Fruit fly (Drosophila melanogaster) whole organism, embryonic: ENCODE results near the gene PMP34.
A peak's percentile ranks its signal among the peaks of the same experiment; 100 is the strongest.

Experiments
- Adf1 ChIP-seq: fragments of 200-800 bp; sonication (Bioruptor generic); IDR thresholded peaks from 2 replicates; pipeline ENCODE4 v1.3.6; 2022; ENCODE audit warnings: missing biosample characterization, missing genetic modification characterization
- BEAF-32 ChIP-seq: fragments of 200-800 bp; sonication (Bioruptor generic); optimal IDR thresholded peaks from 3 replicates; lab custom pipeline; 2017; ENCODE audit warnings: missing biosample characterization, missing genetic modification characterization, mild to moderate bottlenecking, moderate library complexity, missing genetic modification reagents
- CG10267 ChIP-seq: fragments of 200-800 bp; sonication (Bioruptor generic); optimal IDR thresholded peaks from 2 replicates; lab custom pipeline; 2018; ENCODE audit warnings: missing biosample characterization, mild to moderate bottlenecking, missing genetic modification characterization, moderate library complexity
- CG10274 ChIP-seq: fragments of 200-800 bp; sonication (Bioruptor generic); optimal IDR thresholded peaks from 3 replicates; lab custom pipeline; 2017; ENCODE audit warnings: missing biosample characterization, mild to moderate bottlenecking, missing genetic modification characterization
- CG10462 ChIP-seq: fragments of 200-800 bp; sonication (Bioruptor generic); optimal IDR thresholded peaks from 2 replicates; lab custom pipeline; 2016; ENCODE audit warnings: missing biosample characterization, missing genetic modification characterization
- CG12219 ChIP-seq: fragments of 200-800 bp; sonication (Bioruptor generic); optimal IDR thresholded peaks from 3 replicates; lab custom pipeline; 2018; ENCODE audit warnings: missing biosample characterization, mild to moderate bottlenecking, missing genetic modification characterization
- CG1233 ChIP-seq: fragments of 200-800 bp; sonication (Bioruptor generic); optimal IDR thresholded peaks from 4 replicates; lab custom pipeline; 2018; ENCODE audit warnings: missing biosample characterization, mild to moderate bottlenecking, missing genetic modification characterization
- CG12769 ChIP-seq: fragments of 200-800 bp; sonication (Bioruptor generic); optimal IDR thresholded peaks from 2 replicates; lab custom pipeline; 2019; ENCODE audit warnings: missing biosample characterization, mild to moderate bottlenecking, missing genetic modification characterization, moderate library complexity
- CG12942 ChIP-seq: fragments of 200-800 bp; sonication (Bioruptor generic); optimal IDR thresholded peaks from 3 replicates; lab custom pipeline; 2016; ENCODE audit warnings: missing biosample characterization, missing genetic modification characterization
- CG14014 ChIP-seq: fragments of 200-800 bp; sonication (Bioruptor generic); IDR thresholded peaks from 2 replicates; pipeline ENCODE4 v1.3.6; 2022; ENCODE audit warnings: missing biosample characterization, missing genetic modification characterization
- CG14667 ChIP-seq: fragments of 200-800 bp; sonication (Bioruptor generic); IDR thresholded peaks from 2 replicates; pipeline ENCODE4 v1.3.6; 2022; ENCODE audit warnings: missing biosample characterization, missing genetic modification characterization
- CG15269 ChIP-seq: fragments of 200-800 bp; sonication (Bioruptor generic); optimal IDR thresholded peaks from 2 replicates; lab custom pipeline; 2018; ENCODE audit warnings: missing biosample characterization, mild to moderate bottlenecking, missing genetic modification characterization, moderate library complexity
- CG16863 ChIP-seq: fragments of 200-800 bp; sonication (Bioruptor generic); optimal IDR thresholded peaks from 3 replicates; lab custom pipeline; 2016; ENCODE audit warnings: missing biosample characterization, missing genetic modification characterization
- CG17359 ChIP-seq: fragments of 200-800 bp; sonication (Bioruptor generic); optimal IDR thresholded peaks from 3 replicates; lab custom pipeline; 2018; ENCODE audit warnings: missing biosample characterization, mild to moderate bottlenecking, missing genetic modification characterization, moderate library complexity
- CG1832 ChIP-seq: fragments of 200-800 bp; sonication (Bioruptor generic); optimal IDR thresholded peaks from 2 replicates; lab custom pipeline; 2017; ENCODE audit warnings: missing biosample characterization, mild to moderate bottlenecking, missing genetic modification characterization, inconsistent platforms
- CG5953 ChIP-seq: fragments of 200-800 bp; sonication (Bioruptor generic); IDR thresholded peaks from 2 replicates; pipeline ENCODE4 v1.3.6; 2022; ENCODE audit warnings: missing biosample characterization, missing genetic modification characterization
- CG6689 ChIP-seq: fragments of 200-800 bp; sonication (Bioruptor generic); IDR thresholded peaks from 2 replicates; pipeline ENCODE4 v1.3.6; 2022; ENCODE audit warnings: missing biosample characterization, missing genetic modification characterization
- CG6765 ChIP-seq: fragments of 200-800 bp; sonication (Bioruptor generic); optimal IDR thresholded peaks from 3 replicates; lab custom pipeline; 2017; ENCODE audit warnings: missing biosample characterization, mild to moderate bottlenecking, missing genetic modification characterization
- CG7987 ChIP-seq: fragments of 200-800 bp; sonication (Bioruptor generic); optimal IDR thresholded peaks from 2 replicates; lab custom pipeline; 2018; ENCODE audit warnings: missing biosample characterization, mild to moderate bottlenecking, missing genetic modification characterization, moderate library complexity
- D19A ChIP-seq: fragments of 200-800 bp; optimal IDR thresholded peaks from 3 replicates; lab custom pipeline; 2019; ENCODE audit warnings: missing biosample characterization, mild to moderate bottlenecking, missing genetic modification characterization, moderate library complexity
- Deaf1 ChIP-seq: fragments of 200-800 bp; optimal IDR thresholded peaks from 3 replicates; lab custom pipeline; 2019; ENCODE audit warnings: missing biosample characterization, mild to moderate bottlenecking, missing genetic modification characterization, moderate library complexity
- Doc2 ChIP-seq: fragments of 200-800 bp; sonication (Bioruptor generic); IDR thresholded peaks from 2 replicates; pipeline ENCODE4 v1.3.6; 2022; ENCODE audit warnings: missing biosample characterization, missing genetic modification characterization
- Eip74EF ChIP-seq, 2 experiments: fragments of 200-800 bp in 1 of 2; fragments of >200 bp in 1 of 2; sonication (Bioruptor generic) in 1 of 2; optimal IDR thresholded peaks; 2 replicates each; lab custom pipeline; 2017 to 2019; ENCODE audit warnings: missing biosample characterization in 2 of 2, missing genetic modification characterization in 2 of 2, mild to moderate bottlenecking in 1 of 2, moderate library complexity in 1 of 2
- HLH3B ChIP-seq: fragments of 200-800 bp; sonication (Bioruptor generic); IDR thresholded peaks from 2 replicates; pipeline ENCODE4 v1.3.6; 2022; ENCODE audit warnings: missing biosample characterization, missing genetic modification characterization
- HLH54F ChIP-seq: fragments of 200-800 bp; sonication (Bioruptor generic); optimal IDR thresholded peaks from 3 replicates; lab custom pipeline; 2016; ENCODE audit warnings: missing biosample characterization, missing genetic modification characterization
- Hand ChIP-seq: fragments of 200-800 bp; sonication (Bioruptor generic); optimal IDR thresholded peaks from 2 replicates; lab custom pipeline; 2017; ENCODE audit warnings: mild to moderate bottlenecking, missing biosample characterization, missing genetic modification reagents, missing genetic modification characterization
- Hr3 ChIP-seq: fragments of 200-800 bp; sonication (Bioruptor generic); optimal IDR thresholded peaks from 3 replicates; lab custom pipeline; 2016; ENCODE audit warnings: missing biosample characterization, missing genetic modification characterization
- Nf-YC ChIP-seq: fragments of 200-800 bp; optimal IDR thresholded peaks from 3 replicates; lab custom pipeline; 2019; ENCODE audit warnings: missing biosample characterization, mild to moderate bottlenecking, missing genetic modification characterization, moderate library complexity
- Optix ChIP-seq: fragments of 200-800 bp; sonication (Bioruptor generic); IDR thresholded peaks from 3 replicates; pipeline ENCODE4 v1.3.6; 2022; ENCODE audit warnings: missing biosample characterization, missing genetic modification characterization
- Pdp1 ChIP-seq, 2 experiments: fragments of 200-800 bp; sonication (Bioruptor generic); optimal IDR thresholded peaks; 3 replicates each; lab custom pipeline; 2016; ENCODE audit warnings: missing biosample characterization in 2 of 2, missing genetic modification characterization in 2 of 2, mild to moderate bottlenecking in 1 of 2, moderate library complexity in 1 of 2
- Rx ChIP-seq: fragments of 200-800 bp; sonication (Bioruptor generic); IDR thresholded peaks from 2 replicates; pipeline ENCODE4 v1.3.6; 2022; ENCODE audit warnings: missing biosample characterization, missing genetic modification characterization
- Sox102F ChIP-seq: fragments of 200-800 bp; sonication (Bioruptor generic); optimal IDR thresholded peaks from 2 replicates; lab custom pipeline; 2018; ENCODE audit warnings: missing biosample characterization, mild to moderate bottlenecking, missing genetic modification characterization, moderate library complexity
- Vsx1 ChIP-seq: fragments of 200-800 bp; sonication (Bioruptor generic); optimal IDR thresholded peaks from 2 replicates; lab custom pipeline; 2017; ENCODE audit warnings: missing biosample characterization, mild to moderate bottlenecking, missing genetic modification characterization, missing genetic modification reagents
- Xbp1 ChIP-seq: fragments of 200-800 bp; sonication (Bioruptor generic); optimal IDR thresholded peaks from 3 replicates; lab custom pipeline; 2016; ENCODE audit warnings: missing biosample characterization, mild to moderate bottlenecking, missing genetic modification characterization
- aop ChIP-seq: fragments of 200-800 bp; sonication (Bioruptor generic); IDR thresholded peaks from 2 replicates; pipeline ENCODE4 v1.3.6; 2022; ENCODE audit warnings: missing biosample characterization, missing genetic modification characterization
- ap ChIP-seq: fragments of 200-800 bp; sonication (Bioruptor generic); IDR thresholded peaks from 2 replicates; pipeline ENCODE4 v1.3.6; 2022; ENCODE audit warnings: missing biosample characterization, missing genetic modification characterization
- bsh ChIP-seq, 2 experiments: fragments of 200-800 bp; sonication (Bioruptor generic); optimal IDR thresholded peaks; 2 replicates each; lab custom pipeline; 2017 to 2018; ENCODE audit warnings: mild to moderate bottlenecking in 2 of 2, missing biosample characterization in 2 of 2, missing genetic modification characterization in 2 of 2, moderate library complexity in 1 of 2
- corto ChIP-seq: fragments of 200-800 bp; sonication (Bioruptor generic); optimal IDR thresholded peaks from 2 replicates; lab custom pipeline; 2016; ENCODE audit warnings: missing biosample characterization, mild to moderate bottlenecking, missing genetic modification characterization, moderate library complexity
- ems ChIP-seq: fragments of 200-800 bp; sonication (Bioruptor generic); optimal IDR thresholded peaks from 3 replicates; lab custom pipeline; 2016; ENCODE audit warnings: missing biosample characterization, missing genetic modification characterization
- esg ChIP-seq: fragments of 200-800 bp; sonication (Bioruptor generic); conservative IDR thresholded peaks from 2 replicates; pipeline ENCODE4 v1.3.6; 2022; ENCODE audit warnings: missing biosample characterization, missing genetic modification characterization
- eve ChIP-seq, 2 experiments: fragments of >200 bp; optimal IDR thresholded peaks; 2 replicates each; lab custom pipeline; 2017; ENCODE audit warnings: missing biosample characterization in 2 of 2, missing genetic modification characterization in 2 of 2
- grn ChIP-seq: fragments of 200-800 bp; sonication (Bioruptor generic); optimal IDR thresholded peaks from 3 replicates; lab custom pipeline; 2017; ENCODE audit warnings: missing biosample characterization, missing genetic modification characterization
- insv ChIP-seq, 2 experiments: fragments of 200-800 bp; sonication (Bioruptor generic); optimal IDR thresholded peaks; 3 replicates each; lab custom pipeline; 2016 to 2018; ENCODE audit warnings: missing biosample characterization in 2 of 2, missing genetic modification characterization in 2 of 2
- inv ChIP-seq: fragments of 200-800 bp; sonication (Bioruptor generic); IDR thresholded peaks from 2 replicates; pipeline ENCODE4 v1.3.6; 2022; ENCODE audit warnings: missing biosample characterization, missing genetic modification characterization; ENCODE audit not compliant: partially characterized antibody
- jing ChIP-seq: fragments of 200-800 bp; sonication (Bioruptor generic); optimal IDR thresholded peaks from 2 replicates; lab custom pipeline; 2018; ENCODE audit warnings: missing biosample characterization, mild to moderate bottlenecking, missing genetic modification characterization
- lbe ChIP-seq: fragments of 200-800 bp; sonication (Bioruptor generic); optimal IDR thresholded peaks from 2 replicates; lab custom pipeline; 2016; ENCODE audit warnings: missing biosample characterization, mild to moderate bottlenecking, missing genetic modification characterization
- lov ChIP-seq, 2 experiments: fragments of 200-800 bp in 1 of 2; fragments of >200 bp in 1 of 2; sonication (Bioruptor generic) in 1 of 2; IDR thresholded peaks in 1 of 2; optimal IDR thresholded peaks in 1 of 2; 2 replicates in 1 of 2; 3 replicates in 1 of 2; pipeline versions ENCODE4 v1.3.6 to Lab custom; 2017 to 2022; ENCODE audit warnings: missing biosample characterization in 1 of 2, missing genetic modification characterization in 1 of 2
- phol ChIP-seq: fragments of 200-800 bp; sonication (Bioruptor generic); optimal IDR thresholded peaks from 3 replicates; lab custom pipeline; 2018; ENCODE audit warnings: missing biosample characterization, mild to moderate bottlenecking, missing genetic modification characterization, moderate library complexity
- pzg ChIP-seq: fragments of 200-800 bp; sonication (Bioruptor generic); optimal IDR thresholded peaks from 3 replicates; lab custom pipeline; 2018; ENCODE audit warnings: missing biosample characterization, mild to moderate bottlenecking, missing genetic modification characterization, moderate library complexity
- run ChIP-seq: fragments of 200-800 bp; sonication (Bioruptor generic); optimal IDR thresholded peaks from 3 replicates; lab custom pipeline; 2018; ENCODE audit warnings: missing biosample characterization, mild to moderate bottlenecking, missing genetic modification characterization

PMP34 gene

dm6 chr3L:4286784-4287183, 31.8 kb upstream of the PMP34 start, which contains the start of gene TfIIEbeta (continued):
- TF ChIP-seq CG16863 (GFP tag; lab: Kevin White, UChicago) (no peak), Hand (GFP tag; lab: Kevin White, UChicago) (no peak), lov (optimal IDR thresholded peaks at IDR 0.05; lab: Kevin White, UChicago) (no peak), lov (GFP tag; IDR thresholded peaks at IDR 0.05; lab: Robert Waterston, UW) (no peak), CG12769 (tag; lab: Kevin White, UChicago) (no peak), Sox102F (GFP tag; lab: Kevin White, UChicago) (no peak), CG1832 (GFP tag; lab: Kevin White, UChicago) (no peak), ems (GFP tag; lab: Kevin White, UChicago) (no peak), run (tag; lab: Kevin White, UChicago) (no peak), ap (GFP tag; lab: Robert Waterston, UW) (no peak), aop (GFP tag; lab: Robert Waterston, UW) (no peak), CG6765 (GFP tag; lab: Kevin White, UChicago) (no peak), CG14667 (no peak), CG10267 (tag; lab: Kevin White, UChicago) (peak; percentile 56), Doc2 (GFP tag; lab: Robert Waterston, UW) (no peak), HLH54F (GFP tag; lab: Kevin White, UChicago) (no peak), CG12219 (GFP tag; lab: Kevin White, UChicago) (no peak), eve (GFP tag; optimal IDR thresholded peaks at IDR 0.05; lab: Kevin White, UChicago) (no peak), jing (no peak), pzg (GFP tag; lab: Kevin White, UChicago) (peak; percentile 43), Optix (no peak), CG10462 (no peak), Deaf1 (tag; lab: Kevin White, UChicago) (no peak), CG17359 (tag; lab: Kevin White, UChicago) (peak; percentile 66), Hr3 (GFP tag; lab: Kevin White, UChicago) (peak; percentile 14), insv (GFP tag; optimal IDR thresholded peaks at IDR 0.05; lab: Kevin White, UChicago) (peak in 1 of 2 experiments; percentile 7), lbe (GFP tag; lab: Kevin White, UChicago) (peak; percentile 46), Nf-YC (tag; lab: Kevin White, UChicago) (peak; percentile 11), Eip74EF (GFP tag; optimal IDR thresholded peaks at IDR 0.05; lab: Kevin White, UChicago) (no peak), CG12942 (GFP tag; lab: Kevin White, UChicago) (no peak), bsh (GFP tag; optimal IDR thresholded peaks at IDR 0.05; lab: Kevin White, UChicago) (peak in 1 of 2 experiments; percentile 55), Adf1 (GFP tag; lab: Robert Waterston, UW) (no peak; the same call in 1 of the 2 replicates), CG6689 (no peak), CG1233 (GFP tag; lab: Kevin White, UChicago) (peak; percentile 37), CG5953 (GFP tag; lab: Robert Waterston, UW) (no peak), phol (tag; lab: Kevin White, UChicago) (peak; percentile 39), Xbp1 (peak; percentile 35), CG15269 (tag; lab: Kevin White, UChicago) (peak; percentile 34), Rx (GFP tag; lab: Robert Waterston, UW) (no peak), CG7987 (no peak), inv (GFP tag; lab: Robert Waterston, UW) (no peak), grn (no peak), CG10274 (GFP tag; lab: Kevin White, UChicago) (no peak), CG14014 (GFP tag; lab: Robert Waterston, UW) (no peak), corto (GFP tag; lab: Kevin White, UChicago) (no peak), D19A (tag; lab: Kevin White, UChicago) (peak; percentile 96), esg (GFP tag; lab: Robert Waterston, UW) (no peak), BEAF-32 (GFP tag; lab: Kevin White, UChicago) (peak; percentile 1), Vsx1 (no peak), HLH3B (GFP tag; lab: Robert Waterston, UW) (0 out of 2 replicates have a peak, but pooled peaks have one; percentile 24), Pdp1 (GFP tag; optimal IDR thresholded peaks at IDR 0.05; lab: Kevin White, UChicago) (no peak)
